Worm (Caenorhabditis elegans) whole organism, dauer: ENCODE measurements around the gene rcan-1.

Experiments used
- unc-62 ChIP-seq: sonication (generic microtip); optimal IDR thresholded peaks from 2 replicates; lab custom pipeline; 2017; ENCODE audit warnings: missing biosample characterization, missing genetic modification reagents, missing genetic modification characterization

Gene rcan-1

ce11 chrIII:5683998-5684397 lies at the start of gene rcan-1:
TSS of gene rcan-1 (minus strand) at chrIII:5684098.
- no peak for TF ChIP-seq unc-62

ce11 chrIII:5732925-5733324 lies 49.0 kb upstream of the rcan-1 start, which contains the start of gene B0244.17:
TSS of gene B0244.17 (plus strand) at chrIII:5733225.
- no peak for TF ChIP-seq unc-62

- TF ChIP-seq unc-62, result no peak
These were observed 47.2 kb upstream of the rcan-1 start, which contains the start of the genes B0244.9 and B0244.7 for ce11 chrIII:5730980-5731636. TSS of gene B0244.9 (minus strand) at chrIII:5731030. TSS of gene B0244.7 (plus strand) at chrIII:5731501.

ce11 chrIII:5730041-5730440 lies 46.1 kb upstream of the rcan-1 start:
- TF ChIP-seq unc-62, result no peak

ce11 chrIII:5729367-5729766 lies 45.5 kb upstream of the rcan-1 start:
- no peak for TF ChIP-seq unc-62

- no peak for TF ChIP-seq unc-62
These were observed 43.9 kb upstream of the rcan-1 start, which contains the start of gene egg-1 for ce11 chrIII:5727827-5728226. TSS of gene egg-1 (plus strand) at chrIII:5728180.

- TF ChIP-seq unc-62, result no peak
These were observed 38.7 kb upstream of the rcan-1 start, which contains the start of gene wrm-1 for ce11 chrIII:5722550-5722949. TSS of gene wrm-1 (plus strand) at chrIII:5722850.

ce11 chrIII:5721888-5722287 lies 38.0 kb upstream of the rcan-1 start:
- TF ChIP-seq unc-62, result no peak

ce11 chrIII:5721488-5721887 lies 37.6 kb upstream of the rcan-1 start:
- no peak for TF ChIP-seq unc-62

ce11 chrIII:5720266-5721019 lies 36.5 kb upstream of the rcan-1 start:
- no peak for TF ChIP-seq unc-62

ce11 chrIII:5719832-5720194 lies 35.9 kb upstream of the rcan-1 start:
- no peak for TF ChIP-seq unc-62

- no peak for TF ChIP-seq unc-62
These were observed 35.4 kb upstream of the rcan-1 start for ce11 chrIII:5719105-5719831.

ce11 chrIII:5718385-5718784 lies 34.5 kb upstream of the rcan-1 start:
- TF ChIP-seq unc-62, result no peak

- no peak for TF ChIP-seq unc-62
These were observed 33.4 kb upstream of the rcan-1 start for ce11 chrIII:5717173-5717748.

ce11 chrIII:5715467-5715866 lies 31.6 kb upstream of the rcan-1 start:
- TF ChIP-seq unc-62, result no peak

- no peak for TF ChIP-seq unc-62
These were observed 31.1 kb upstream of the rcan-1 start for ce11 chrIII:5714984-5715454.
